Fruit fly (Drosophila melanogaster): ENCODE measurements around the gene Ddrgk1.

The Ddrgk1 gene

dm6 chr3R:21224230-21224629 is 9.4 kb downstream of the Ddrgk1 start (continued):
- TF ChIP-seq h (optimal IDR thresholded peaks at IDR 0.05) (no peak), CG6854 (GFP tag; optimal IDR thresholded peaks at IDR 0.05) (no peak), CG2678 (tag; optimal IDR thresholded peaks at IDR 0.05) (no peak), NfI (GFP tag; optimal IDR thresholded peaks at IDR 0.05) (peak; percentile 22), Rx (GFP tag; IDR thresholded peaks at IDR 0.05) (no peak), Abd-B (GFP tag; optimal IDR thresholded peaks at IDR 0.05) (no peak), CG9876 (GFP tag; optimal IDR thresholded peaks at IDR 0.05) (no peak), cato (GFP tag; optimal IDR thresholded peaks at IDR 0.05; ENCODE audit: borderline replicate concordance) (no peak), CG3065 (GFP tag; optimal IDR thresholded peaks at IDR 0.05) (no peak), bcd (GFP tag; optimal IDR thresholded peaks at IDR 0.05) (no peak), CG13296 (GFP tag; optimal IDR thresholded peaks at IDR 0.05) (no peak), dmrt11E (tag; optimal IDR thresholded peaks at IDR 0.05) (no peak), Dip2 (GFP tag; IDR thresholded peaks at IDR 0.05) (no peak), TFAM (GFP tag; optimal IDR thresholded peaks at IDR 0.05) (no peak), CG14710 (tag; optimal IDR thresholded peaks at IDR 0.05) (no peak), CG7357 (GFP tag; IDR thresholded peaks at IDR 0.05) (no peak), CG2712 (tag; optimal IDR thresholded peaks at IDR 0.05) (no peak), Optix (GFP tag; IDR thresholded peaks at IDR 0.05) (no peak), ato (GFP tag; IDR thresholded peaks at IDR 0.05; ENCODE audit: partially characterized antibody) (no peak), gfzf (GFP tag; optimal IDR thresholded peaks at IDR 0.05) (no peak), CG1792 (GFP tag; optimal IDR thresholded peaks at IDR 0.05) (no peak), NK7.1 (GFP tag; optimal IDR thresholded peaks at IDR 0.05) (no peak), CG3163 (GFP tag; optimal IDR thresholded peaks at IDR 0.05) (no peak), CG11085 (GFP tag; IDR thresholded peaks at IDR 0.05) (no peak), CG11093 (GFP tag; IDR thresholded peaks at IDR 0.05) (no peak), E2f2 (GFP tag; IDR thresholded peaks at IDR 0.05) (peak; percentile 23; the same call in 1 of the 2 replicates), CG8089 (GFP tag; optimal IDR thresholded peaks at IDR 0.05) (no peak), sd (tag; optimal IDR thresholded peaks at IDR 0.05) (no peak), C15 (GFP tag; IDR thresholded peaks at IDR 0.05) (no peak), tio (GFP tag; optimal IDR thresholded peaks at IDR 0.05) (no peak), CG6272 (GFP tag; IDR thresholded peaks at IDR 0.05) (no peak), ems (GFP tag; optimal IDR thresholded peaks at IDR 0.05) (no peak), Pdp1 (GFP tag; optimal IDR thresholded peaks at IDR 0.05) (no peak), tap (tag; optimal IDR thresholded peaks at IDR 0.05) (no peak), exex (tag; optimal IDR thresholded peaks at IDR 0.05) (no peak), gsb (GFP tag; IDR thresholded peaks at IDR 0.05) (no peak), CG13287 (GFP tag; IDR thresholded peaks at IDR 0.05; ENCODE audit: partially characterized antibody) (peak; percentile 6; the same call in 1 of the 2 replicates), CG13123 (GFP tag; optimal IDR thresholded peaks at IDR 0.05) (no peak), CoRest (tag; optimal IDR thresholded peaks at IDR 0.05) (peak; percentile 13), esg (GFP tag; conservative IDR thresholded peaks at IDR 0.05) (no peak), CrebB (tag; optimal IDR thresholded peaks at IDR 0.05) (no peak), nom (GFP tag; optimal IDR thresholded peaks at IDR 0.05) (no peak), pan (optimal IDR thresholded peaks at IDR 0.05) (no peak), pan (GFP tag; optimal IDR thresholded peaks at IDR 0.05 in 1 of 2, IDR thresholded peaks at IDR 0.05 in 1 of 2) (peak in 1 of 2 experiments; percentile 51), CG3726 (GFP tag; IDR thresholded peaks at IDR 0.05) (no peak), CG33557 (GFP tag; optimal IDR thresholded peaks at IDR 0.05) (no peak), CG4328 (GFP tag; optimal IDR thresholded peaks at IDR 0.05) (no peak), HmgZ (tag; optimal IDR thresholded peaks at IDR 0.05) (no peak), hb (GFP tag; IDR thresholded peaks at IDR 0.05; ENCODE audit: partially characterized antibody) (no peak), Hey (tag; optimal IDR thresholded peaks at IDR 0.05) (no peak), Myb (GFP tag; optimal IDR thresholded peaks at IDR 0.05) (no peak), cwo (GFP tag; optimal IDR thresholded peaks at IDR 0.05) (peak; percentile 7)
